Worm (Caenorhabditis elegans): ENCODE data around the gene plk-1.

DNA sequence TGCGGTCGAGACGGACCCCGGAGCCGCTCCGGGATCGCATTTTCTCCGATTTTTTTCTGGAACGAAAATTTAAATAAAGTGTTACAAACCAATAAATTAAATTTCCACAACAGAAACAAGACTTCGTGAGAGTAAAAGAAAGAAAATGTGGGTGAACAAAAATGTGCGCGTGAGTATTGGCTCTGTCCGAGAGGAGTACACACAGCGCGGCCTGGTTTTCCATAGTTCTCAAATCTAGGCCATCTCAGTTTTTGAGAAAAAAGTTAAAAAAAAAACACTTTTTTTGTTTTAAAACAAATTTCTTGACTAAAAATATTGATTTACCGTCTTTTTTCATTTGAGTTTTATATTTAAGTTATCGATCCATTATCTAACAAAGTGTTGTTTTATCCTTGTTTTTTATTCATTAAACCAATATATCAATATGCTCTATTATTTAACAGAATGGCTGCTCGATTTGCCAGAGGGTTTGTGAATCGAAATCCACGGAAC lies 43.5 kb downstream of the plk-1 start, which contains the start of the genes C14B9.8 and mrpl-18:
- TF ChIP-seq elt-1 (tag; optimal IDR thresholded peaks at IDR 0.05; ENCODE audit: borderline replicate concordance, insufficient read depth) (no peak), snpc-4 (tag; optimal IDR thresholded peaks at IDR 0.05) (no peak), ces-1 (GFP tag; optimal IDR thresholded peaks at IDR 0.05) (no peak), nhr-237 (tag; optimal IDR thresholded peaks at IDR 0.05) (peak; percentile 38), unc-62 (GFP tag; optimal IDR thresholded peaks at IDR 0.05) (no peak), nhr-12 (tag; optimal IDR thresholded peaks at IDR 0.05) (no peak), elt-3 (tag; optimal IDR thresholded peaks at IDR 0.05) (no peak), unc-39 (tag; optimal IDR thresholded peaks at IDR 0.05) (no peak), bed-3 (GFP tag; optimal IDR thresholded peaks at IDR 0.05) (no peak), cnd-1 (tag; optimal IDR thresholded peaks at IDR 0.05) (no peak)
